Worm (Caenorhabditis elegans): ENCODE measurements around the gene Y45F3A.1.

Y45F3A.1 gene

ce11 chrIII:10533310-10533709, 28.4 kb downstream of the Y45F3A.1 start:
- TF ChIP-seq klf-2 (GFP tag; conservative IDR thresholded peaks at IDR 0.05) (no peak), cog-1 (tag; optimal IDR thresholded peaks at IDR 0.05) (no peak), ref-1 (GFP tag; conservative IDR thresholded peaks at IDR 0.05) (no peak), ztf-23 (GFP tag; IDR thresholded peaks at IDR 0.05) (no peak), med-1 (GFP tag; optimal IDR thresholded peaks at IDR 0.05; ENCODE audit: insufficient read depth) (no peak), flt-1 (GFP tag; IDR thresholded peaks at IDR 0.05) (no peak), T22C8.4 (GFP tag; IDR thresholded peaks at IDR 0.05) (no peak), ztf-29 (GFP tag; IDR thresholded peaks at IDR 0.05) (no peak), tab-1 (GFP tag; IDR thresholded peaks at IDR 0.05) (no peak)

- TF ChIP-seq med-1 (GFP tag; optimal IDR thresholded peaks at IDR 0.05; ENCODE audit: insufficient read depth) (no peak), T22C8.4 (GFP tag; IDR thresholded peaks at IDR 0.05) (no peak), flt-1 (GFP tag; IDR thresholded peaks at IDR 0.05) (no peak), ztf-23 (GFP tag; IDR thresholded peaks at IDR 0.05) (no peak), cog-1 (tag; optimal IDR thresholded peaks at IDR 0.05) (no peak), tab-1 (GFP tag; IDR thresholded peaks at IDR 0.05) (no peak), ztf-29 (GFP tag; IDR thresholded peaks at IDR 0.05) (no peak), klf-2 (GFP tag; conservative IDR thresholded peaks at IDR 0.05) (no peak), ref-1 (GFP tag; conservative IDR thresholded peaks at IDR 0.05) (no peak)
Observed at ce11 chrIII:10527446-10527845, 34.3 kb downstream of the Y45F3A.1 start.

ce11 chrIII:10525927-10526326, 35.8 kb downstream of the Y45F3A.1 start:
- TF ChIP-seq klf-2 (GFP tag; conservative IDR thresholded peaks at IDR 0.05) (no peak), ztf-23 (GFP tag; IDR thresholded peaks at IDR 0.05) (no peak)

ce11 chrIII:10524823-10525222, 36.9 kb downstream of the Y45F3A.1 start:
- TF ChIP-seq tab-1 (GFP tag; IDR thresholded peaks at IDR 0.05) (no peak), klf-2 (GFP tag; conservative IDR thresholded peaks at IDR 0.05) (no peak)

ce11 chrIII:10523025-10523424, 38.7 kb downstream of the Y45F3A.1 start:
- TF ChIP-seq cog-1 (tag; optimal IDR thresholded peaks at IDR 0.05): no peak
- TF ChIP-seq ref-1 (GFP tag; conservative IDR thresholded peaks at IDR 0.05): no peak
- no peak for TF ChIP-seq flt-1 (GFP tag; IDR thresholded peaks at IDR 0.05)
- TF ChIP-seq tab-1 (GFP tag; IDR thresholded peaks at IDR 0.05): no peak
- no peak for TF ChIP-seq klf-2 (GFP tag; conservative IDR thresholded peaks at IDR 0.05)
- no peak for TF ChIP-seq T22C8.4 (GFP tag; IDR thresholded peaks at IDR 0.05)
- no peak for TF ChIP-seq med-1 (GFP tag; optimal IDR thresholded peaks at IDR 0.05; ENCODE audit: insufficient read depth)
- TF ChIP-seq ztf-29 (GFP tag; IDR thresholded peaks at IDR 0.05): no peak
- no peak for TF ChIP-seq ztf-23 (GFP tag; IDR thresholded peaks at IDR 0.05)

ce11 chrIII:10521219-10521618, 40.5 kb downstream of the Y45F3A.1 start:
- peak; percentile 14; the same call in 1 of the 2 replicates for TF ChIP-seq ztf-29 (GFP tag; IDR thresholded peaks at IDR 0.05)
- no peak for TF ChIP-seq cog-1 (tag; optimal IDR thresholded peaks at IDR 0.05)

ce11 chrIII:10520523-10520922, 41.2 kb downstream of the Y45F3A.1 start, which contains the start of gene unc-49:
TSS of gene unc-49 (plus strand) at chrIII:10520762.
- no peak for TF ChIP-seq ref-1 (GFP tag; conservative IDR thresholded peaks at IDR 0.05)
- no peak for TF ChIP-seq klf-2 (GFP tag; conservative IDR thresholded peaks at IDR 0.05)
- TF ChIP-seq med-1 (GFP tag; optimal IDR thresholded peaks at IDR 0.05; ENCODE audit: insufficient read depth): no peak
- no peak for TF ChIP-seq tab-1 (GFP tag; IDR thresholded peaks at IDR 0.05)
- TF ChIP-seq ztf-23 (GFP tag; IDR thresholded peaks at IDR 0.05): no peak
- no peak for TF ChIP-seq T22C8.4 (GFP tag; IDR thresholded peaks at IDR 0.05)
- TF ChIP-seq ztf-29 (GFP tag; IDR thresholded peaks at IDR 0.05): no peak
- TF ChIP-seq flt-1 (GFP tag; IDR thresholded peaks at IDR 0.05): no peak
- TF ChIP-seq cog-1 (tag; optimal IDR thresholded peaks at IDR 0.05): no peak

ce11 chrIII:10519615-10520014, 42.1 kb downstream of the Y45F3A.1 start:
- no peak for TF ChIP-seq cog-1 (tag; optimal IDR thresholded peaks at IDR 0.05)
- no peak for TF ChIP-seq med-1 (GFP tag; optimal IDR thresholded peaks at IDR 0.05; ENCODE audit: insufficient read depth)
- no peak for TF ChIP-seq ref-1 (GFP tag; conservative IDR thresholded peaks at IDR 0.05)
- TF ChIP-seq ztf-29 (GFP tag; IDR thresholded peaks at IDR 0.05): no peak
- no peak for TF ChIP-seq ztf-23 (GFP tag; IDR thresholded peaks at IDR 0.05)
- no peak for TF ChIP-seq T22C8.4 (GFP tag; IDR thresholded peaks at IDR 0.05)
- no peak for TF ChIP-seq tab-1 (GFP tag; IDR thresholded peaks at IDR 0.05)
- no peak for TF ChIP-seq klf-2 (GFP tag; conservative IDR thresholded peaks at IDR 0.05)
- TF ChIP-seq flt-1 (GFP tag; IDR thresholded peaks at IDR 0.05): no peak

ce11 chrIII:10518884-10519283, 42.8 kb downstream of the Y45F3A.1 start:
- TF ChIP-seq med-1 (GFP tag; optimal IDR thresholded peaks at IDR 0.05; ENCODE audit: insufficient read depth): no peak
- TF ChIP-seq ztf-23 (GFP tag; IDR thresholded peaks at IDR 0.05): no peak
- no peak for TF ChIP-seq flt-1 (GFP tag; IDR thresholded peaks at IDR 0.05)
- TF ChIP-seq ref-1 (GFP tag; conservative IDR thresholded peaks at IDR 0.05): no peak
- TF ChIP-seq T22C8.4 (GFP tag; IDR thresholded peaks at IDR 0.05): no peak
- no peak for TF ChIP-seq ztf-29 (GFP tag; IDR thresholded peaks at IDR 0.05)

ce11 chrIII:10515751-10516150, 46.0 kb downstream of the Y45F3A.1 start:
- TF ChIP-seq flt-1 (GFP tag; IDR thresholded peaks at IDR 0.05) (no peak), ref-1 (GFP tag; conservative IDR thresholded peaks at IDR 0.05) (no peak), ztf-23 (GFP tag; IDR thresholded peaks at IDR 0.05) (no peak), ztf-29 (GFP tag; IDR thresholded peaks at IDR 0.05) (no peak), cog-1 (tag; optimal IDR thresholded peaks at IDR 0.05) (no peak), med-1 (GFP tag; optimal IDR thresholded peaks at IDR 0.05; ENCODE audit: insufficient read depth) (no peak), klf-2 (GFP tag; conservative IDR thresholded peaks at IDR 0.05) (no peak), T22C8.4 (GFP tag; IDR thresholded peaks at IDR 0.05) (no peak), tab-1 (GFP tag; IDR thresholded peaks at IDR 0.05) (no peak)

ce11 chrIII:10512570-10512969, 49.1 kb downstream of the Y45F3A.1 start:
- TF ChIP-seq tab-1 (GFP tag; IDR thresholded peaks at IDR 0.05) (no peak), cog-1 (tag; optimal IDR thresholded peaks at IDR 0.05) (no peak), klf-2 (GFP tag; conservative IDR thresholded peaks at IDR 0.05) (no peak), flt-1 (GFP tag; IDR thresholded peaks at IDR 0.05) (no peak), ref-1 (GFP tag; conservative IDR thresholded peaks at IDR 0.05) (no peak), T22C8.4 (GFP tag; IDR thresholded peaks at IDR 0.05) (no peak), ztf-23 (GFP tag; IDR thresholded peaks at IDR 0.05) (no peak), ztf-29 (GFP tag; IDR thresholded peaks at IDR 0.05) (no peak), med-1 (GFP tag; optimal IDR thresholded peaks at IDR 0.05; ENCODE audit: insufficient read depth) (no peak)

Measured in whole organism, midembryonic.